Worm (Caenorhabditis elegans): ENCODE results near the gene C27F2.9.

Gene C27F2.9

ce11 chrIII:4912317-4912716 lies 50.5 kb downstream of the C27F2.9 start, which contains the start of the genes F26F4.9 and cee-1 (continued):
- TF ChIP-seq nhr-85 (tag) (peak; percentile 82), skn-1 (tag; optimal IDR thresholded peaks at IDR 0.05) (peak; percentile 22), elt-2 (tag; optimal IDR thresholded peaks at IDR 0.05) (peak; percentile 44), nhr-84 (tag; optimal IDR thresholded peaks at IDR 0.05) (no peak), sup-37 (GFP tag; optimal IDR thresholded peaks at IDR 0.05) (no peak), mdl-1 (tag; optimal IDR thresholded peaks at IDR 0.05) (no peak), fkh-4 (tag; optimal IDR thresholded peaks at IDR 0.05; ENCODE audit: borderline replicate concordance) (peak; percentile 91), F16B12.6 (tag; optimal IDR thresholded peaks at IDR 0.05) (peak; percentile 40), fkh-10 (GFP tag; optimal IDR thresholded peaks at IDR 0.05) (no peak), pqm-1 (tag; optimal IDR thresholded peaks at IDR 0.05) (no peak), lin-39 (tag; optimal IDR thresholded peaks at IDR 0.05) (no peak), nhr-28 (tag; optimal IDR thresholded peaks at IDR 0.05) (no peak), tbx-2 (tag; optimal IDR thresholded peaks at IDR 0.05) (peak; percentile 82), lin-13 (GFP tag; optimal IDR thresholded peaks at IDR 0.05) (peak; percentile 21), snu-23 (GFP tag; optimal IDR thresholded peaks at IDR 0.05) (peak; percentile 75), ceh-8 (GFP tag; optimal IDR thresholded peaks at IDR 0.05) (no peak), ces-1 (GFP tag; optimal IDR thresholded peaks at IDR 0.05) (no peak), C34B4.2 (tag; optimal IDR thresholded peaks at IDR 0.05) (no peak), mef-2 (tag; optimal IDR thresholded peaks at IDR 0.05) (no peak), fos-1 (tag; optimal IDR thresholded peaks at IDR 0.05) (no peak), hlh-4 (tag; optimal IDR thresholded peaks at IDR 0.05) (peak; percentile 22), egl-13 (tag; optimal IDR thresholded peaks at IDR 0.05) (peak; percentile 75), ztf-4 (tag; optimal IDR thresholded peaks at IDR 0.05) (no peak), nhr-237 (tag; optimal IDR thresholded peaks at IDR 0.05) (no peak), efl-1 (optimal IDR thresholded peaks at IDR 0.05) (peak; percentile 63 to 79), efl-1 (GFP tag; optimal IDR thresholded peaks at IDR 0.05 in 1 of 2) (peak; percentile 78 to 96), elt-3 (tag; optimal IDR thresholded peaks at IDR 0.05) (peak in 1 of 6 experiments; percentile 14), unc-62 (GFP tag; optimal IDR thresholded peaks at IDR 0.05) (no peak), hlh-17 (GFP tag; optimal IDR thresholded peaks at IDR 0.05; ENCODE audit: borderline replicate concordance) (no peak), ets-5 (GFP tag; IDR thresholded peaks at IDR 0.05) (no peak), aly-2 (tag; optimal IDR thresholded peaks at IDR 0.05) (no peak), lsy-2 (tag; optimal IDR thresholded peaks at IDR 0.05) (peak; percentile 63 to 69), zip-4 (GFP tag; optimal IDR thresholded peaks at IDR 0.05) (peak; percentile 8), alr-1 (tag; optimal IDR thresholded peaks at IDR 0.05; ENCODE audit: borderline replicate concordance) (no peak), Y116A8C.19 (tag; optimal IDR thresholded peaks at IDR 0.05; ENCODE audit: borderline replicate concordance) (peak; percentile 73), pag-3 (tag; optimal IDR thresholded peaks at IDR 0.05; ENCODE audit: borderline replicate concordance, insufficient read depth) (no peak), vab-15 (tag; optimal IDR thresholded peaks at IDR 0.05) (no peak), zag-1 (tag; optimal IDR thresholded peaks at IDR 0.05) (no peak), ceh-82 (tag; optimal IDR thresholded peaks at IDR 0.05) (peak in 2 of 3 experiments; percentile 19 to 47), ztf-11 (tag; optimal IDR thresholded peaks at IDR 0.05) (peak in 1 of 2 experiments; percentile 88), grh-1 (GFP tag; IDR thresholded peaks at IDR 0.05) (no peak), nhr-11 (tag; optimal IDR thresholded peaks at IDR 0.05) (no peak), efl-3 (GFP tag; optimal IDR thresholded peaks at IDR 0.05) (no peak), fkh-8 (tag; optimal IDR thresholded peaks at IDR 0.05) (peak; percentile 70), ama-1 (optimal IDR thresholded peaks at IDR 0.05) (no peak), dsc-1 (tag; optimal IDR thresholded peaks at IDR 0.05) (peak; percentile 84), blmp-1 (tag; optimal IDR thresholded peaks at IDR 0.05) (peak; percentile 40), isw-1 (GFP tag; IDR thresholded peaks at IDR 0.05) (peak; percentile 35), hpl-2 (GFP tag; optimal IDR thresholded peaks at IDR 0.05) (no peak), mab-9 (GFP tag; IDR thresholded peaks at IDR 0.05) (no peak; the same call in 1 of the 2 replicates), nhr-47 (tag; optimal IDR thresholded peaks at IDR 0.05) (peak; percentile 82)
